Worm (Caenorhabditis elegans) whole organism, L4 larva: ENCODE data around the gene usp-46.

Experiments
- F10B5.3 ChIP-seq: sonication (generic microtip); optimal IDR thresholded peaks from 2 replicates; lab custom pipeline; 2016; ENCODE audit warnings: mild to moderate bottlenecking, missing genetic modification characterization, missing compliant biosample characterization
- F26F4.8 ChIP-seq: fragments of 200-800 bp; sonication (Bioruptor generic); conservative IDR thresholded peaks from 2 replicates; pipeline ENCODE4 v1.3.6; 2022; ENCODE audit warnings: missing genetic modification characterization, missing compliant biosample characterization
- F37D6.2 ChIP-seq: sonication (generic microtip); optimal IDR thresholded peaks from 2 replicates; lab custom pipeline; 2016; ENCODE audit warnings: mild to moderate bottlenecking, missing genetic modification characterization, missing compliant biosample characterization
- F49E8.2 ChIP-seq: sonication (generic microtip); optimal IDR thresholded peaks from 2 replicates; lab custom pipeline; 2016; ENCODE audit warnings: missing compliant biosample characterization, mild to moderate bottlenecking, missing genetic modification characterization, borderline replicate concordance
- T20F7.1 ChIP-seq: fragments of 200-800 bp; sonication (Bioruptor generic); optimal IDR thresholded peaks from 2 replicates; lab custom pipeline; 2018; ENCODE audit warnings: mild to moderate bottlenecking, missing genetic modification characterization, missing compliant biosample characterization
- T26A8.4 ChIP-seq: fragments of 200-800 bp; sonication (Bioruptor generic); IDR thresholded peaks from 2 replicates; pipeline ENCODE4 v1.3.6; 2022; ENCODE audit warnings: missing genetic modification characterization, missing compliant biosample characterization
- Y105C5A.15 ChIP-seq: fragments of 200-800 bp; sonication (Bioruptor generic); IDR thresholded peaks from 2 replicates; pipeline ENCODE4 v1.3.6; 2022; ENCODE audit warnings: missing genetic modification characterization, missing compliant biosample characterization
- Y5F2A.4 ChIP-seq: fragments of 200-800 bp; sonication (Bioruptor generic); optimal IDR thresholded peaks from 2 replicates; lab custom pipeline; 2018; ENCODE audit warnings: mild to moderate bottlenecking, missing genetic modification characterization, missing compliant biosample characterization
- Y75B8A.6 ChIP-seq: fragments of 200-800 bp; sonication (Bioruptor generic); IDR thresholded peaks from 2 replicates; pipeline ENCODE4 v1.3.6; 2022; ENCODE audit warnings: missing genetic modification reagents, missing genetic modification characterization, missing compliant biosample characterization
- ZK546.5 ChIP-seq, 2 experiments: sonication (generic microtip); optimal IDR thresholded peaks; 2 replicates each; lab custom pipeline; 2017; ENCODE audit warnings: missing biosample characterization in 2 of 2, missing genetic modification characterization in 2 of 2
- aly-2 ChIP-seq: sonication (generic microtip); optimal IDR thresholded peaks from 2 replicates; lab custom pipeline; 2018; ENCODE audit warnings: missing biosample characterization, missing genetic modification characterization
- arid-1 ChIP-seq: fragments of 200-800 bp; sonication (Bioruptor generic); conservative IDR thresholded peaks from 2 replicates; pipeline ENCODE4 v1.3.6; 2022; ENCODE audit warnings: missing genetic modification reagents, missing genetic modification characterization, missing compliant biosample characterization
- attf-4 ChIP-seq: sonication (generic microtip); optimal IDR thresholded peaks from 3 replicates; lab custom pipeline; 2017; ENCODE audit warnings: missing biosample characterization, missing genetic modification characterization
- ceh-20 ChIP-seq: fragments of 200-800 bp; sonication (Bioruptor generic); IDR thresholded peaks from 2 replicates; pipeline ENCODE4 v1.3.6; 2022; ENCODE audit warnings: missing genetic modification reagents, missing genetic modification characterization, missing compliant biosample characterization
- ceh-62 ChIP-seq: sonication (generic microtip); optimal IDR thresholded peaks from 2 replicates; lab custom pipeline; 2017; ENCODE audit warnings: missing biosample characterization, missing genetic modification characterization
- daf-16 ChIP-seq, 3 experiments: sonication (generic microtip); optimal IDR thresholded peaks; 2 replicates each; lab custom pipeline; 2016 to 2017; ENCODE audit warnings: missing genetic modification characterization in 3 of 3, missing genetic modification reagents in 3 of 3, mild to moderate bottlenecking in 2 of 3, missing compliant biosample characterization in 2 of 3, missing biosample characterization in 1 of 3, moderate library complexity in 1 of 3
- daf-8 ChIP-seq: fragments of 200-800 bp; sonication (Bioruptor generic); IDR thresholded peaks from 2 replicates; pipeline ENCODE4 v1.3.6; 2022; ENCODE audit warnings: missing genetic modification characterization, missing compliant biosample characterization
- dmd-6 ChIP-seq: fragments of 200-800 bp; sonication (Bioruptor generic); IDR thresholded peaks from 2 replicates; pipeline ENCODE4 v1.3.6; 2022; ENCODE audit warnings: missing genetic modification reagents, missing genetic modification characterization, missing compliant biosample characterization
- dmd-9 ChIP-seq: fragments of 200-800 bp; sonication (Bioruptor generic); IDR thresholded peaks from 2 replicates; pipeline ENCODE4 v1.3.6; 2022; ENCODE audit warnings: missing genetic modification reagents, missing genetic modification characterization, missing compliant biosample characterization
- dpl-1 ChIP-seq: fragments of 150-350 bp; optimal IDR thresholded peaks from 2 replicates; lab custom pipeline; 2014; ENCODE audit warnings: missing biosample characterization, missing genetic modification reagents, missing genetic modification characterization
- dve-1 ChIP-seq: sonication (generic microtip); optimal IDR thresholded peaks from 2 replicates; lab custom pipeline; 2017; ENCODE audit warnings: antibody characterized with exemption, mild to moderate bottlenecking, missing genetic modification characterization, missing compliant biosample characterization; ENCODE audit not compliant: insufficient read depth
- egl-43 ChIP-seq: fragments of 200-800 bp; sonication (Bioruptor generic); IDR thresholded peaks from 2 replicates; pipeline ENCODE4 v1.3.6; 2022; ENCODE audit warnings: missing genetic modification reagents, missing genetic modification characterization, missing compliant biosample characterization
- lim-7 ChIP-seq: fragments of 200-800 bp; sonication (Bioruptor generic); IDR thresholded peaks from 2 replicates; pipeline ENCODE4 v1.3.6; 2022; ENCODE audit warnings: missing genetic modification characterization, missing compliant biosample characterization
- lin-15B ChIP-seq: fragments of 150-350 bp; sonication (generic microtip); optimal IDR thresholded peaks from 3 replicates; lab custom pipeline; 2014; ENCODE audit warnings: missing biosample characterization, missing genetic modification characterization
- lin-38 ChIP-seq: fragments of 200-800 bp; sonication (Bioruptor generic); IDR thresholded peaks from 2 replicates; pipeline ENCODE4 v1.3.6; 2022; ENCODE audit warnings: missing genetic modification reagents, missing genetic modification characterization, missing compliant biosample characterization
- lir-3 ChIP-seq: sonication (generic microtip); optimal IDR thresholded peaks from 2 replicates; lab custom pipeline; 2016; ENCODE audit warnings: mild to moderate bottlenecking, missing genetic modification characterization, missing compliant biosample characterization
- madf-5 ChIP-seq, 2 experiments: fragments of 200-800 bp; sonication (Bioruptor generic); IDR thresholded peaks; 2 replicates each; pipeline ENCODE4 v1.3.6; 2022; ENCODE audit warnings: missing compliant biosample characterization in 2 of 2, missing genetic modification characterization in 2 of 2
- madf-9 ChIP-seq: fragments of 200-800 bp; sonication (Bioruptor generic); conservative IDR thresholded peaks from 2 replicates; pipeline ENCODE4 v1.3.6; 2022; ENCODE audit warnings: missing genetic modification reagents, missing genetic modification characterization, missing compliant biosample characterization
- mdt-29 ChIP-seq: fragments of 200-800 bp; sonication (Bioruptor generic); IDR thresholded peaks from 2 replicates; pipeline ENCODE4 v1.3.6; 2022; ENCODE audit warnings: missing genetic modification reagents, missing genetic modification characterization, missing compliant biosample characterization
- mep-1 ChIP-seq: fragments of 150-350 bp; sonication (generic microtip); optimal IDR thresholded peaks from 3 replicates; lab custom pipeline; 2014; ENCODE audit warnings: missing biosample characterization, missing genetic modification characterization
- nhr-10 ChIP-seq: fragments of 150-350 bp; optimal IDR thresholded peaks from 2 replicates; lab custom pipeline; 2014; ENCODE audit warnings: missing biosample characterization, missing genetic modification characterization
- nhr-102 ChIP-seq: sonication (generic microtip); optimal IDR thresholded peaks from 2 replicates; lab custom pipeline; 2016; ENCODE audit warnings: mild to moderate bottlenecking, missing genetic modification characterization, moderate library complexity, missing compliant biosample characterization
- nhr-111 ChIP-seq: fragments of 200-800 bp; sonication (Bioruptor generic); optimal IDR thresholded peaks from 2 replicates; lab custom pipeline; 2018; ENCODE audit warnings: mild to moderate bottlenecking, missing genetic modification characterization, missing compliant biosample characterization
- nhr-237 ChIP-seq: sonication (generic microtip); optimal IDR thresholded peaks from 2 replicates; lab custom pipeline; 2017; ENCODE audit warnings: missing biosample characterization, missing genetic modification characterization
- nhr-6 ChIP-seq: fragments of 150-350 bp; optimal IDR thresholded peaks from 2 replicates; lab custom pipeline; 2014; ENCODE audit warnings: missing biosample characterization, missing genetic modification characterization
- nhr-77 ChIP-seq: fragments of 150-350 bp; optimal IDR thresholded peaks from 2 replicates; lab custom pipeline; 2014; ENCODE audit warnings: missing biosample characterization, missing genetic modification characterization
- pha-4 ChIP-seq, 2 experiments: fragments of 150-350 bp in 1 of 2; fragments of 200-800 bp in 1 of 2; sonication (Bioruptor generic) in 1 of 2; IDR thresholded peaks in 1 of 2; optimal IDR thresholded peaks in 1 of 2; 2 replicates each; pipeline versions ENCODE4 v1.3.6 to Lab custom; 2014 to 2022; ENCODE audit warnings: missing genetic modification characterization in 2 of 2, missing genetic modification reagents in 2 of 2, missing biosample characterization in 1 of 2, missing compliant biosample characterization in 1 of 2
- php-3 ChIP-seq: fragments of 200-800 bp; sonication (Bioruptor generic); IDR thresholded peaks from 2 replicates; pipeline ENCODE4 v1.3.6; 2022; ENCODE audit warnings: missing genetic modification reagents, missing genetic modification characterization, missing compliant biosample characterization
- rbr-2 ChIP-seq: sonication (generic microtip); optimal IDR thresholded peaks from 2 replicates; lab custom pipeline; 2016; ENCODE audit warnings: missing genotype, missing genetic modification characterization, missing compliant biosample characterization
- set-16 ChIP-seq: fragments of 200-800 bp; sonication (Bioruptor generic); IDR thresholded peaks from 2 replicates; pipeline ENCODE4 v1.3.6; 2022; ENCODE audit warnings: missing genetic modification reagents, missing genetic modification characterization, missing compliant biosample characterization
- snpc-1.2 ChIP-seq: fragments of 200-800 bp; sonication (Bioruptor generic); IDR thresholded peaks from 2 replicates; pipeline ENCODE4 v1.3.6; 2022; ENCODE audit warnings: missing genetic modification reagents, missing genetic modification characterization, missing compliant biosample characterization
- snpc-4 ChIP-seq: fragments of 150-350 bp; optimal IDR thresholded peaks from 2 replicates; lab custom pipeline; 2014; ENCODE audit warnings: missing biosample characterization, missing genetic modification characterization
- spr-1 ChIP-seq: sonication (generic microtip); optimal IDR thresholded peaks from 2 replicates; lab custom pipeline; 2016; ENCODE audit warnings: mild to moderate bottlenecking, missing genetic modification characterization, missing compliant biosample characterization
- unc-130 ChIP-seq: sonication (generic microtip); optimal IDR thresholded peaks from 2 replicates; lab custom pipeline; 2016; ENCODE audit warnings: missing genetic modification reagents, missing genetic modification characterization, missing compliant biosample characterization
- unc-39 ChIP-seq: sonication (generic microtip); optimal IDR thresholded peaks from 2 replicates; lab custom pipeline; 2017; ENCODE audit warnings: missing biosample characterization, missing genetic modification characterization
- unc-62 ChIP-seq, 3 experiments: fragments of 150-350 bp in 1 of 3; sonication (generic microtip); optimal IDR thresholded peaks in 2 of 3; peaks in 1 of 3; 1 replicate in 1 of 3; 2 replicates in 2 of 3; lab custom pipeline; 2014 to 2017; ENCODE audit warnings: missing biosample characterization in 3 of 3, missing genetic modification characterization in 3 of 3, missing genetic modification reagents in 3 of 3, missing genotype in 1 of 3
- zfp-3 ChIP-seq: fragments of 200-800 bp; sonication (Bioruptor generic); conservative IDR thresholded peaks from 2 replicates; pipeline ENCODE4 v1.3.6; 2022; ENCODE audit warnings: missing genetic modification reagents, missing genetic modification characterization, missing compliant biosample characterization
- zip-11 ChIP-seq: fragments of 200-800 bp; sonication (Bioruptor generic); IDR thresholded peaks from 2 replicates; pipeline ENCODE4 v1.3.6; 2022; ENCODE audit warnings: missing genetic modification characterization, missing compliant biosample characterization
- zip-2 ChIP-seq: fragments of 150-350 bp; optimal IDR thresholded peaks from 2 replicates; lab custom pipeline; 2014; ENCODE audit warnings: missing biosample characterization, missing genetic modification characterization
- ztf-7 ChIP-seq: fragments of 150-350 bp; optimal IDR thresholded peaks from 2 replicates; lab custom pipeline; 2014; ENCODE audit warnings: missing biosample characterization, missing genetic modification characterization

The usp-46 gene

ce11 chrIII:9804997-9805610 is 28.7 kb downstream of the usp-46 start, which contains the start of gene riok-3:
Gene riok-3 (minus strand): TSS chrIII:9805011.
- TF ChIP-seq lin-15B (tag; lab: Kevin White, UChicago) (no peak), lim-7 (GFP tag; lab: Robert Waterston, UW) (no peak), attf-4 (tag; lab: Kevin White, UChicago) (no peak), spr-1 (tag; lab: Kevin White, UChicago) (no peak), ceh-20 (GFP tag; lab: Robert Waterston, UW) (no peak), lin-38 (GFP tag; lab: Robert Waterston, UW) (no peak), nhr-10 (tag; lab: Kevin White, UChicago) (no peak), rbr-2 (no peak), F10B5.3 (tag; lab: Kevin White, UChicago) (no peak), Y5F2A.4 (no peak), madf-5 (GFP tag; IDR thresholded peaks at IDR 0.05; lab: Robert Waterston, UW) (no peak), dmd-9 (GFP tag; lab: Robert Waterston, UW) (no peak), madf-9 (GFP tag; lab: Robert Waterston, UW) (no peak), daf-16 (GFP tag; optimal IDR thresholded peaks at IDR 0.05; lab: Kevin White, UChicago) (no peak), daf-16 (tag; optimal IDR thresholded peaks at IDR 0.05; lab: Kevin White, UChicago) (no peak), unc-130 (GFP tag; lab: Kevin White, UChicago) (no peak), zip-2 (tag; lab: Kevin White, UChicago) (peak; percentile 87), dve-1 (tag; lab: Kevin White, UChicago) (peak; percentile 1), nhr-102 (peak; percentile 35), arid-1 (GFP tag; lab: Robert Waterston, UW) (no peak), aly-2 (no peak), T26A8.4 (GFP tag; lab: Robert Waterston, UW) (peak; percentile 78), nhr-111 (GFP tag; lab: Kevin White, UChicago) (no peak), pha-4 (GFP tag; IDR thresholded peaks at IDR 0.05; lab: Robert Waterston, UW) (no peak), pha-4 (tag; optimal IDR thresholded peaks at IDR 0.05; lab: Kevin White, UChicago) (no peak), zip-11 (GFP tag; lab: Robert Waterston, UW) (no peak), T20F7.1 (peak; percentile 40), set-16 (GFP tag; lab: Robert Waterston, UW) (no peak), F37D6.2 (tag; lab: Kevin White, UChicago) (no peak), nhr-6 (no peak), dpl-1 (GFP tag; lab: Kevin White, UChicago) (no peak), nhr-237 (tag; lab: Kevin White, UChicago) (no peak), snpc-1.2 (GFP tag; lab: Robert Waterston, UW) (no peak), F26F4.8 (GFP tag; lab: Robert Waterston, UW) (no peak), mdt-29 (GFP tag; lab: Robert Waterston, UW) (0 out of 2 replicates have a peak, but pooled peaks have one; percentile 8), ceh-62 (no peak), snpc-4 (tag; lab: Kevin White, UChicago) (no peak), lir-3 (tag; lab: Kevin White, UChicago) (no peak), ZK546.5 (tag; optimal IDR thresholded peaks at IDR 0.05; lab: Kevin White, UChicago) (no peak), nhr-77 (tag; lab: Kevin White, UChicago) (peak; percentile 39), ztf-7 (tag; lab: Kevin White, UChicago) (no peak), Y105C5A.15 (GFP tag; lab: Robert Waterston, UW) (no peak), dmd-6 (GFP tag; lab: Robert Waterston, UW) (no peak), F49E8.2 (tag; lab: Kevin White, UChicago) (no peak), daf-8 (GFP tag; lab: Robert Waterston, UW) (no peak), php-3 (GFP tag; lab: Robert Waterston, UW) (peak; percentile 55; the same call in 1 of the 2 replicates), mep-1 (peak; percentile 33), unc-62 (GFP tag; optimal IDR thresholded peaks at IDR 0.05 in 1 of 2; lab: Kevin White, UChicago) (peak in 1 of 2 experiments; percentile 25), unc-62 (tag; optimal IDR thresholded peaks at IDR 0.05; lab: Kevin White, UChicago) (no peak), egl-43 (GFP tag; lab: Robert Waterston, UW) (no peak), zfp-3 (GFP tag; lab: Robert Waterston, UW) (peak; percentile 77), unc-39 (tag; lab: Kevin White, UChicago) (no peak), Y75B8A.6 (GFP tag; lab: Robert Waterston, UW) (no peak)
